Fruit fly (Drosophila melanogaster) Kc167 (cell line): ENCODE results near the gene CG17778.
"Not testable (repeated sequence)": the region's sequence is repeated elsewhere in the genome, so short reads cannot be mapped to it uniquely, and the experiment has no call there.

ENCODE experiments used
- Myc ChIP-seq: fragments of >200 bp; optimal IDR thresholded peaks from 2 replicates; lab custom pipeline; 2017; ENCODE audit warnings: missing external identifiers
- Sin3A ChIP-seq: fragments of >200 bp; optimal IDR thresholded peaks from 2 replicates; lab custom pipeline; 2018; ENCODE audit warnings: missing external identifiers
- h ChIP-seq: fragments of >200 bp; optimal IDR thresholded peaks from 3 replicates; lab custom pipeline; 2018; ENCODE audit warnings: missing external identifiers
- insv ChIP-seq: fragments of >200 bp; optimal IDR thresholded peaks from 3 replicates; lab custom pipeline; 2018; ENCODE audit warnings: missing external identifiers
- psq ChIP-seq: fragments of >200 bp; optimal IDR thresholded peaks from 2 replicates; lab custom pipeline; 2017; ENCODE audit warnings: missing external identifiers
- ttk ChIP-seq: sonication (Bioruptor generic); optimal IDR thresholded peaks from 2 replicates; lab custom pipeline; 2017; ENCODE audit warnings: missing external identifiers

The CG17778 gene

DNA sequence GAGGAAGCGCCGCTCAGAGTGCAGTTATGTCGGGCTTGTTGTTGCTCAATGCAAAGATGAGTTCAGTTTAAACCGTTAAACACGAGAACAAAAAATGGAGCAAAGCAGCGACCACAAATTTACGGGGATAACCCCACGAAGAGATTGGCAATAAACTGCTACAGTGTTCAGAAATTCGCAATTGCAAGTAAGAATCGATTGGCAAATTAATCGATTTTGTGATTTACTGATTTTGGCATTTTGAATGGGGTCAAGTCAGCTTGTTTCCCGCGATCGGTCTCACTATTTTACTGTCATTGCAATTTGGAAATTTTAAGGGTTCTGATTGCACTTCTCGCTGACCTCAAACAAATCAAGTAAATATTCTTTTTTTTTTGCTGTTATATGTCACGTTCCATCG is 12.8 kb upstream of the CG17778 start, which contains the start of gene CG3176:
TSS of gene CG3176 (plus strand) at position 221 of the 400 bp plus-strand sequence.
- not testable (repeated sequence) for TF ChIP-seq Sin3A, ttk, Myc (lab: Kevin White, UChicago)

DNA sequence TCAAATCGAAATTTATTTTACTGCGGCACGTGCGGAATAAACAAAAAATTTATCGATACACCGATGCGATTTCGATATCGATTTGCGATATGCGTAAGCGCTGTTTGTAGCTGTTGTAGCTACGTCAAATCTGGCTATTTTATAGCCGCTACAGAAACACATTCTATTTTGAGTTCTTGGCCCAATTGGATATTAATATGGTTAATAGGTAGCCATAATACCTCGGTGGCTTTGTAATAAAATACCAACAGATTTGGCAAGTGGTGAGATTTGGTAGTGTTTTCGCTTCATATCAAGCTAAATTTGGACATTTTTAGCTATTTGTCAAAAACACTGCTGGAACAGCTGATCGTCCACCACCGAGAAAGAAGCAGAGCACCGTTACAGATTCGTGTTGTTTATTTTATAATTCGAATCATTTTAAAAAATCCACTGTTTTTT is 6.9 kb upstream of the CG17778 start, which contains the start of the genes CG18273 and CG3156:
TSS of gene CG18273 (minus strand) at position 65 of the 441 bp plus-strand sequence.
TSS of gene CG3156 (plus strand) at position 362 of the 441 bp plus-strand sequence.
- TF ChIP-seq insv (no peak), h (lab: Kevin White, UChicago) (no peak), psq (lab: Kevin White, UChicago) (no peak), ttk (lab: Kevin White, UChicago) (no peak), Sin3A (lab: Kevin White, UChicago) (no peak), Myc (lab: Kevin White, UChicago) (no peak)

DNA sequence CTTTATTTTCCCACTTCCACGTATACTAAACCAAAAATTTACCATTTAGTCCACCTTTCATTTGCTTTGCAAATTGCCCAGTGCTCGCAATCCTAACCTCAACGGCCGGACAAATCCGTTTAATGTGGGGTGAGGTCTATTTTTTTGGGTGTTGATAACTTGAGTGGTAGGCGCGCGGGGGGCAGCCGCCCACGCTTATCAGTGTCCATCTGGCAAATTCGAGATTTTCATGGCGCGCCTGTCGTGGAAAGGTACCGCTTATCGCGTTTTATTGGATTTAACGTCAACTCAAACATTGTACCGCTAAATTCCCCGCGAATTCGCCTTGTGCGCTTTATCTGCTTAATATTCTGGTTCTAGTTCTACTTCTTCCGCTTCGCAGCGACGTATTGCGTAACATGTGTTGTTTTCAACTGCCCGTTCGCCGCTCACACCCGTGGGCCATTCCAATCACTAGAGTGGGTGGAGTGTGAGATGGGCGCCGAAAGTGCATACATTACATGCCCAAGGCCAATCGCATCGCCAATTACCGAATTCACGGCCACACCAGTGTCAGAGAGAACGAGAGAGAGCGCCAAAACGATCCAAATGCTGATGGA is 1.6 kb upstream of the CG17778 start:
- TF ChIP-seq insv (no peak), Myc (lab: Kevin White, UChicago) (no peak), h (lab: Kevin White, UChicago) (no peak), Sin3A (lab: Kevin White, UChicago) (no peak), psq (lab: Kevin White, UChicago) (no peak), ttk (lab: Kevin White, UChicago) (no peak)

DNA sequence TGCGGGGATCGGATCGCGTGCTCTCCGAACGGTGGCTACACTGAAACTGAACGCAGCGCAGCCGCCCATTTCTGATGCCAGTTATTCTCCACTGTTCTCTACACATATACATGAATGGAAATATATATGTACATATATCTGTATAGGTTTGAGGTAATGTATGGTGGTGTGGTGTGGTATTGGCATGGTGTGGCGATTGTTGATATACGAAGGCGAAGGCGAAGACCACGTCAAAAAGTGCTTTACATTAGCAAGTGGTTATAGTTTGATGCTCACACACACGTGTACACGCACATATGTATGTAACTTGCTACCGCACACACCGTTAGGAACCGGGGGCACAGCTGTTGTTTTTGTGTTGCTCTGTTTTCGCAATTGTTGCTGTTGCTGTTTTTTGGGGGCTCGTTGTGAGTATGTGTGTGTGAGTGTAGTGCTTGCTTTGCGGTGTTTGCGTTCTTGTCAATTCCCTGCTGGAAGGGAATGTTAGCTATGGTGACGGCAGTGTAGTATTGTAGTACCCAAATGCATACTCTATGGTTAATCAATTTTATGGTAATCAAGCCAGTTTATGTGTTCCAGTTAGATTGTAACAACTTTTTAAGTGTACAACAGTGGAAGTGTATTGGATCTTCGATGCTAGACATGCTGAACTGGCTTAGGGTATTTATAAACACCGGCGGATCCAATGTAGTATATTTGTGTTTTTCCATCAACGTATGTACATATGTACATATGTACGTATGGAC is 796 bp upstream of the CG17778 start, which contains the start of gene CG17896:
TSS of gene CG17896 (minus strand) at position 51 of the 746 bp plus-strand sequence.
- no peak for TF ChIP-seq insv
- no peak for TF ChIP-seq h (lab: Kevin White, UChicago)
- no peak for TF ChIP-seq psq (lab: Kevin White, UChicago)

DNA sequence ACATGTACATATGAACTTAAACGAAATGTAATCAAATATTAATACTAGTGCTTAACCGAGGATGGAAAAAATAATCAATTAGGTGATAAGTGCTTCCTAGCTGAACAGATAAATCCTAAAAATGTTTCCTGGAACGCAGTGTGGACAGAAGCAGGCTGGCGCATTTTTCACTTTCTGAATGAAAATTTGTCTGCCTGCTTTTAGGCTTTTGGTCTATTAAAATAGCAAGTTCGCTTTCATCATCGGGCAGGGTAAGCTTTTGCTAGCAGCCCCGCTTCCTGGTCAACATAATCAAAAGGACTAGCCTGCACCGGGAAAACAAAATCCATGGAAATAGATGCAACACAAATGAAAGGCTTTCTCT is 241 bp upstream of the CG17778 start:
- TF ChIP-seq h (lab: Kevin White, UChicago) (no peak), ttk (lab: Kevin White, UChicago) (no peak), Myc (lab: Kevin White, UChicago) (no peak), insv (no peak), psq (lab: Kevin White, UChicago) (no peak), Sin3A (lab: Kevin White, UChicago) (no peak)

DNA sequence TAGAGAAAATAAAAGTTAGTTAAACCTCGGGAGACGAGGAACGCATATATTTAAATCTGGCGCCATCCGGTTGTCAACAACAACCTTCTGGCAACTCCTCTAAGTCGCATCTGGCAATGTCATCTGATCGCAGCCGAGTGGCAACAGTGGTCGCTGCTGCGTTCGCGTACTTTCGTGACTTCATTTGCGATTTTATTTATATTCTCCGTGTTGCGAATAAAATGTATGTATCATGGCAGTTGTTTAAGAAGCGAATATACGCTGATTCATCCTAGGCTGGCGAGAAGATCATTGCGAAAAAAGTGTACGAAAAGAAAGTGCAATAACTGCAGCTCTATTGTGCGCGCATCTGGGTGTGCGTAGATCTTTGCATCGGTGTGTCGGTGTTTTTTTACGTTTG is 1.9 kb downstream of the CG17778 start, which contains the start of gene svr:
TSS of gene svr (plus strand) at position 121 of the 400 bp plus-strand sequence.
- TF ChIP-seq h (lab: Kevin White, UChicago) (no peak), psq (lab: Kevin White, UChicago) (no peak), Sin3A (lab: Kevin White, UChicago) (no peak), insv (no peak), Myc (lab: Kevin White, UChicago) (no peak), ttk (lab: Kevin White, UChicago) (no peak)

DNA sequence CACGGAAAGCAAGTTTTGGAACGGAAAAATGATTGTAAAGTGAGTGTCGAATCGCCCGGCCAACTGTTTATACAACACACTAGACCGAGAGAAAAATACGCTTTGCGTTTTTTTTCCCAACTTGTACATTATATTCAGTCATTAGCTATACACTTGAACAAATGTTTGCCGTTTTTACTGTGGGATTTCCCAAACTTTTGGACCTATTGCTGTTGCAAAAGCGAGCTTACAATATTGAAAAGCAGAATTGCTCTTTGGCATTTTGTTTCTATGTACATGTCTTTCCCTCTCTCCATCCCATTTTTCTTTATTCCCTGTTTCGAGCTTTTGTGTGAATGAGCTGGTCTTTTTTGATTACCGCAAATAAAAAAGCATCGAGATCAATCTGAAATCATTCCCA is 3.0 kb downstream of the CG17778 start:
- no peak for TF ChIP-seq insv
- no peak for TF ChIP-seq Myc (lab: Kevin White, UChicago)
- TF ChIP-seq psq (lab: Kevin White, UChicago) = no peak
- TF ChIP-seq ttk (lab: Kevin White, UChicago) = no peak
- TF ChIP-seq Sin3A (lab: Kevin White, UChicago) = no peak
- no peak for TF ChIP-seq h (lab: Kevin White, UChicago)

DNA sequence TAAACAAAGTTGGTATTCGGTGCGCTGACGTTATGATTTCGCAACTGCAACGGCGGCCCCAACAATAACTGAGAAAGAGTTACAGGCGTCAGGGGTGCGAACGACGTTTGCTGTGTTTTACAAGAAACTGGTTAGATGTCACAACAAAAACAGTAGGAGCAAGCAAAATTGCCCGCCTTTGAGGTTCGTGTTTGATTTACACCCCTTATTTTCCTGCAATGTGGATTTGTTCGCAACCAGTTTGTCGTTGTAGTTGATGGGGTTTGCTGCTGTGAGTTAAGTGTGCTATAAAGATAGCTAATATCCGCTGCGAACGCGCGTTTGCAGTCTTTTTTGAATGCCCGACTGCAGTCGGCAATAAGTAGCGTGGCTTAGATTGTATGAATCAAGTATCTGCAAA is 4.0 kb downstream of the CG17778 start:
- TF ChIP-seq Sin3A (lab: Kevin White, UChicago) = no peak
- TF ChIP-seq psq (lab: Kevin White, UChicago) = no peak
- TF ChIP-seq insv = no peak
- TF ChIP-seq ttk (lab: Kevin White, UChicago) = no peak
- no peak for TF ChIP-seq h (lab: Kevin White, UChicago)
- no peak for TF ChIP-seq Myc (lab: Kevin White, UChicago)

DNA sequence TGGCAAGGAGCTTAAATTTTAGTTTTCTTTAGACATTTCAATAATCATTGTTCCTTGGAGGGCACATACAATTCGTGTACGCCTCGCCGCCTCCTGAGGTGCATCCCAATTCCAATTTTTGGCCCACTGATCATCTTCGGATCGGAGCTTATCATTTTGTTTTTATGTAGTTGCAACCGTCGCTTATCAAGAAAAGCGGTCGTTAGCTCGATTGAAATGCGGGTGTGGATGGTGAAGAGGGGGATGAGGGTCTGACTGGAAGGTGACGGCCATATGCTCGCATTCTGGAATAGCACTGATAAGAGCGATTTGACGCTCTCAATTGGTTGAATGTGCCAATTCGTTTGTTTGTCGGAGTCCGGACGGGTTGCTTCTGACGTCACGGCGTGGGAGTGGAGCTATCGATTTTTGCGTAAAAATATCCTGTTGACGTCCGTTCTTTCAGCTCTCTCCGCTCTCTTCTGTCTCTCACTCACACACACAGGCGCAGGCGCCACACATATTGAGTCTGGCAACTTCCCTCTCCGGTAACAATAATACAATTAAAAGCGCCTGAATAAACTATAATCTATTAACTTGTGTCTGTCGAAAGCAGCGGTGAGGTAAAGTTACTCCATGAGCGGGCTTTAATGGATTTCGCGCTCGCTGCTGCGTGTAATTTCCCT is 4.6 kb downstream of the CG17778 start:
- TF ChIP-seq psq (lab: Kevin White, UChicago) (no peak), Myc (lab: Kevin White, UChicago) (no peak), Sin3A (lab: Kevin White, UChicago) (no peak), insv (no peak), ttk (lab: Kevin White, UChicago) (no peak), h (lab: Kevin White, UChicago) (no peak)

DNA sequence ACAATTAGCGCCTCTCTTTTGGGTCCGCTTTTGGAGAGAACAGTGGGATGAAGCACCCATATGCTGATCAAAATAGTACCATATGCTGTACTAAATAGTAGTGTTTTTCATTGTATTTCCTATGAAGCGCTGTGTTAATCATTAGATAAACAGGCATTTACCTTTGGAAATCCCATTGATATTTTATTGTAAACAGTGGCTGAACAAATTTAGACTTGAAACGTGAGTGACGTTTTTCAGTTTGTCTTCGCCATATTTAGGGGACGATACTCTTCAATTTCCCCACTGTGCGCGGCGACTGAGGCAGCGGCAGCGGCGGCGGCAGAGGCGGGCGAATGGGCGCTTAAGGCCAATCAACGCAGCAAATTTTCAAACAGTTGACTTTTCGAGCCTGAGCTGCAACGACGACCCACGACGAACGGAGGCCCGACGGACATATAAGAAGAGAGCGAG is 5.2 kb downstream of the CG17778 start:
- TF ChIP-seq ttk (lab: Kevin White, UChicago) (no peak), Sin3A (lab: Kevin White, UChicago) (no peak), h (lab: Kevin White, UChicago) (no peak), psq (lab: Kevin White, UChicago) (no peak), insv (no peak), Myc (lab: Kevin White, UChicago) (no peak)

DNA sequence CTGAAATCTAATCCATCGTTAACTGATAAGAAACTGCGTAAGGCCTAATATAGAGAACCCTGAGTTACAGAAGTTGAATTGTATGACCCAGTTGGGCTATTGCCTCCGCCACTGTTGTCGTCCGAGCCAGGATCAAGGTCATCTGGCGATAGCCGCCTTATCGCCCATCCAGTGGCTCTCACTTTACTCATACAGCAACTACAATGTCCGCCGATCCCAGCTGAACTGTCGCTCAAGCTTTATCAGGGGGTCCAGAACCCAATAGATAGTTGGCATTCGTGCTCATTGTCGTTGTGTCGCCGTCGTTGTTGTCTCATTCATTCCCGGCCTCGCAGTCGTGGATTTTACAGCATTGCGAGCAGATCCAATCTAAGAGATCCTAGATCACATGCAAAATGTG is 14.7 kb downstream of the CG17778 start, which contains the start of gene arg:
TSS of gene arg (plus strand) at position 319 of the 400 bp plus-strand sequence.
- TF ChIP-seq ttk (lab: Kevin White, UChicago) (no peak), Myc (lab: Kevin White, UChicago) (no peak), Sin3A (lab: Kevin White, UChicago) (no peak), psq (lab: Kevin White, UChicago) (no peak), h (lab: Kevin White, UChicago) (no peak), insv (no peak)
